Worm (Caenorhabditis elegans) whole organism, L4 larva: ENCODE data around the gene cks-1.

Source experiments
- dpl-1 ChIP-seq: fragments of 150-350 bp; optimal IDR thresholded peaks from 2 replicates; lab custom pipeline; 2014; ENCODE audit warnings: missing biosample characterization, missing genetic modification reagents, missing genetic modification characterization
- gei-8 ChIP-seq: fragments of 200-800 bp; sonication (Bioruptor generic); optimal IDR thresholded peaks from 2 replicates; lab custom pipeline; 2018; ENCODE audit warnings: mild to moderate bottlenecking, missing genetic modification characterization, missing compliant biosample characterization
- lin-13 ChIP-seq: fragments of 150-350 bp; optimal IDR thresholded peaks from 2 replicates; lab custom pipeline; 2014; ENCODE audit warnings: missing biosample characterization, missing genetic modification reagents, missing genetic modification characterization
- mdl-1 ChIP-seq, 2 experiments: fragments of 150-350 bp in 1 of 2; sonication (generic microtip) in 1 of 2; optimal IDR thresholded peaks; 2 replicates each; lab custom pipeline; 2014 to 2017; ENCODE audit warnings: missing biosample characterization in 2 of 2, missing genetic modification characterization in 2 of 2
- unc-39 ChIP-seq: sonication (generic microtip); optimal IDR thresholded peaks from 2 replicates; lab custom pipeline; 2017; ENCODE audit warnings: missing biosample characterization, missing genetic modification characterization

DNA sequence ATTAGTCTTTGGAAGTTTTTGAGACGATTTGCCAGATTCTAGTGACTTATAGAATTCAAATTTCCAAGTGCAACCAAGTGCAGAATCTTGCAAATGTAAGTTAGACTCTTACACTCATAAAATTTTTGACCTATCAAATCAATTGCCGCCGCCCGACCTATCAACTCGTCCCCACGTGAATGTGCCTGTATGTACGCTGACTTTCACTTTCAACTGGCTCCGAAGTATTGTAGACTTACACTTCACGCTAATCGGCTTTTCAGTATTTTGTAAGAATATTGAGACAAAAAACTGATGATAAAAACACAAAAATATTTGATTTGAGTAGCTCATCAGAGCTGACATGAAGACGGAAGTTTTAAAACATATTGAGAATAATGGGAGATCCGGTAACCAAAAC is 19.1 kb downstream of the cks-1 start:
- TF ChIP-seq gei-8 (no peak), unc-39 (no peak), mdl-1 (tag; optimal IDR thresholded peaks at IDR 0.05; lab: Kevin White, UChicago) (no peak), dpl-1 (no peak), lin-13 (GFP tag; lab: Kevin White, UChicago) (no peak)
